Fruit fly (Drosophila melanogaster) whole organism, embryonic: ENCODE data around the gene CG9733.
A peak's percentile ranks its signal among the peaks of the same experiment; 100 is the strongest.

Source experiments
- Abd-B ChIP-seq: fragments of 200-800 bp; sonication (Bioruptor generic); optimal IDR thresholded peaks from 2 replicates; lab custom pipeline; 2018; ENCODE audit warnings: missing biosample characterization, mild to moderate bottlenecking, missing genetic modification characterization, moderate library complexity
- Atf6 ChIP-seq: fragments of 200-800 bp; sonication (Bioruptor generic); IDR thresholded peaks from 2 replicates; pipeline ENCODE4 v1.3.6; 2022; ENCODE audit warnings: missing biosample characterization, missing genetic modification characterization
- CG10209 ChIP-seq: fragments of 200-800 bp; sonication (Bioruptor generic); optimal IDR thresholded peaks from 3 replicates; lab custom pipeline; 2017; ENCODE audit warnings: missing biosample characterization, mild to moderate bottlenecking, missing genetic modification characterization, missing genetic modification reagents
- CG11093 ChIP-seq: fragments of 200-800 bp; sonication (Bioruptor generic); IDR thresholded peaks from 3 replicates; pipeline ENCODE4 v1.3.6; 2022; ENCODE audit warnings: missing biosample characterization, missing genetic modification characterization
- CG11504 ChIP-seq: fragments of 200-800 bp; sonication (Bioruptor generic); optimal IDR thresholded peaks from 3 replicates; lab custom pipeline; 2019; ENCODE audit warnings: missing biosample characterization, mild to moderate bottlenecking, missing genetic modification characterization, moderate library complexity
- CG12942 ChIP-seq: fragments of 200-800 bp; sonication (Bioruptor generic); optimal IDR thresholded peaks from 3 replicates; lab custom pipeline; 2016; ENCODE audit warnings: missing biosample characterization, missing genetic modification characterization
- CG13287 ChIP-seq: fragments of 200-800 bp; sonication (Bioruptor generic); IDR thresholded peaks from 2 replicates; pipeline ENCODE4 v1.3.6; 2022; ENCODE audit warnings: missing biosample characterization, missing genetic modification characterization; ENCODE audit not compliant: partially characterized antibody
- CG13624 ChIP-seq: fragments of 200-800 bp; sonication (Bioruptor generic); optimal IDR thresholded peaks from 2 replicates; lab custom pipeline; 2016; ENCODE audit warnings: missing biosample characterization, missing genetic modification characterization
- CG13775 ChIP-seq: fragments of 200-800 bp; sonication (Bioruptor generic); optimal IDR thresholded peaks from 3 replicates; lab custom pipeline; 2017; ENCODE audit warnings: missing biosample characterization, mild to moderate bottlenecking, missing genetic modification characterization
- CG14050 ChIP-seq: fragments of 200-800 bp; sonication (Bioruptor generic); IDR thresholded peaks from 3 replicates; pipeline ENCODE4 v1.3.6; 2022; ENCODE audit warnings: missing biosample characterization, missing genetic modification characterization
- CG17912 ChIP-seq: fragments of 200-800 bp; sonication (Bioruptor generic); optimal IDR thresholded peaks from 2 replicates; lab custom pipeline; 2018; ENCODE audit warnings: missing biosample characterization, mild to moderate bottlenecking, missing genetic modification characterization
- CG18619 ChIP-seq: fragments of 200-800 bp; sonication (Bioruptor generic); optimal IDR thresholded peaks from 3 replicates; lab custom pipeline; 2017; ENCODE audit warnings: missing biosample characterization, mild to moderate bottlenecking, missing genetic modification characterization
- CG34376 ChIP-seq: fragments of 200-800 bp; sonication (Bioruptor generic); optimal IDR thresholded peaks from 2 replicates; lab custom pipeline; 2018; ENCODE audit warnings: missing biosample characterization, mild to moderate bottlenecking, missing genetic modification characterization
- CG3838 ChIP-seq: fragments of 200-800 bp; sonication (Bioruptor generic); optimal IDR thresholded peaks from 3 replicates; lab custom pipeline; 2016; ENCODE audit warnings: missing biosample characterization, missing genetic modification characterization
- CG5180 ChIP-seq: fragments of 200-800 bp; sonication (Bioruptor generic); optimal IDR thresholded peaks from 3 replicates; lab custom pipeline; 2017; ENCODE audit warnings: missing biosample characterization, missing genetic modification characterization, mild to moderate bottlenecking, moderate library complexity, missing genetic modification reagents
- CG5953 ChIP-seq: fragments of 200-800 bp; sonication (Bioruptor generic); IDR thresholded peaks from 2 replicates; pipeline ENCODE4 v1.3.6; 2022; ENCODE audit warnings: missing biosample characterization, missing genetic modification characterization
- CG9609 ChIP-seq: fragments of 200-800 bp; sonication (Bioruptor generic); optimal IDR thresholded peaks from 3 replicates; lab custom pipeline; 2016; ENCODE audit warnings: missing biosample characterization, missing genetic modification characterization
- CoRest ChIP-seq: fragments of 200-800 bp; sonication (Bioruptor generic); optimal IDR thresholded peaks from 3 replicates; lab custom pipeline; 2018; ENCODE audit warnings: missing biosample characterization, mild to moderate bottlenecking, missing genetic modification characterization, moderate library complexity
- Dbx ChIP-seq: fragments of 200-800 bp; sonication (Bioruptor generic); IDR thresholded peaks from 3 replicates; pipeline ENCODE4 v1.3.6; 2022; ENCODE audit warnings: missing biosample characterization, missing genetic modification characterization
- E2f1 ChIP-seq: fragments of 200-800 bp; sonication (Bioruptor generic); IDR thresholded peaks from 2 replicates; pipeline ENCODE4 v1.3.6; 2022; ENCODE audit warnings: missing biosample characterization, missing genetic modification characterization
- E2f2 ChIP-seq: fragments of 200-800 bp; sonication (Bioruptor generic); IDR thresholded peaks from 2 replicates; pipeline ENCODE4 v1.3.6; 2022; ENCODE audit warnings: missing biosample characterization, missing genetic modification characterization
- GATAe ChIP-seq: fragments of 200-800 bp; sonication (Bioruptor generic); conservative IDR thresholded peaks from 2 replicates; pipeline ENCODE4 v1.3.6; 2022; ENCODE audit warnings: missing biosample characterization, missing genetic modification characterization
- HLH3B ChIP-seq: fragments of 200-800 bp; sonication (Bioruptor generic); IDR thresholded peaks from 2 replicates; pipeline ENCODE4 v1.3.6; 2022; ENCODE audit warnings: missing biosample characterization, missing genetic modification characterization
- HLH4C ChIP-seq: fragments of 200-800 bp; sonication (Bioruptor generic); IDR thresholded peaks from 3 replicates; pipeline ENCODE4 v1.3.6; 2022; ENCODE audit warnings: missing biosample characterization, missing genetic modification characterization; ENCODE audit not compliant: partially characterized antibody
- Hand ChIP-seq: fragments of 200-800 bp; sonication (Bioruptor generic); optimal IDR thresholded peaks from 2 replicates; lab custom pipeline; 2017; ENCODE audit warnings: mild to moderate bottlenecking, missing biosample characterization, missing genetic modification reagents, missing genetic modification characterization
- HmgZ ChIP-seq: fragments of 200-800 bp; sonication (Bioruptor generic); optimal IDR thresholded peaks from 2 replicates; lab custom pipeline; 2018; ENCODE audit warnings: missing biosample characterization, mild to moderate bottlenecking, missing genetic modification characterization
- Lpt ChIP-seq: fragments of >200 bp; optimal IDR thresholded peaks from 2 replicates; lab custom pipeline; 2018; ENCODE audit warnings: missing biosample characterization, missing genetic modification characterization
- MTF-1 ChIP-seq: fragments of 200-800 bp; sonication (Bioruptor generic); optimal IDR thresholded peaks from 2 replicates; lab custom pipeline; 2018; ENCODE audit warnings: missing biosample characterization, mild to moderate bottlenecking, missing genetic modification characterization, borderline replicate concordance
- Oaz ChIP-seq: fragments of 200-800 bp; sonication (Bioruptor generic); IDR thresholded peaks from 2 replicates; pipeline ENCODE4 v1.3.6; 2022; ENCODE audit warnings: missing biosample characterization, missing genetic modification characterization
- Pdp1 ChIP-seq, 2 experiments: fragments of 200-800 bp; sonication (Bioruptor generic); optimal IDR thresholded peaks; 3 replicates each; lab custom pipeline; 2016; ENCODE audit warnings: missing biosample characterization in 2 of 2, missing genetic modification characterization in 2 of 2, mild to moderate bottlenecking in 1 of 2, moderate library complexity in 1 of 2
- Trl ChIP-seq, 3 experiments: fragments of >200 bp in 2 of 3; fragments of 200-800 bp in 1 of 3; sonication (Bioruptor generic) in 1 of 3; optimal IDR thresholded peaks; 2 replicates in 1 of 3; 3 replicates in 2 of 3; lab custom pipeline; 2016 to 2017; ENCODE audit warnings: missing biosample characterization in 1 of 3, missing genetic modification characterization in 1 of 3
- Xrp1 ChIP-seq: fragments of 200-800 bp; sonication (Bioruptor generic); IDR thresholded peaks from 2 replicates; pipeline ENCODE4 v1.3.6; 2022; ENCODE audit warnings: missing biosample characterization, missing genetic modification characterization
- chinmo ChIP-seq: fragments of 200-800 bp; sonication (Bioruptor generic); IDR thresholded peaks from 4 replicates; pipeline ENCODE4 v1.3.6; 2022; ENCODE audit warnings: missing biosample characterization, missing genetic modification characterization; ENCODE audit not compliant: partially characterized antibody
- ci ChIP-seq: fragments of 200-800 bp; sonication (Bioruptor generic); IDR thresholded peaks from 3 replicates; pipeline ENCODE4 v1.3.6; 2022; ENCODE audit warnings: missing biosample characterization, missing genetic modification characterization
- exex ChIP-seq: fragments of 200-800 bp; sonication (Bioruptor generic); optimal IDR thresholded peaks from 4 replicates; lab custom pipeline; 2018; ENCODE audit warnings: missing biosample characterization, mild to moderate bottlenecking, missing genetic modification characterization, moderate library complexity
- grn ChIP-seq: fragments of 200-800 bp; sonication (Bioruptor generic); optimal IDR thresholded peaks from 3 replicates; lab custom pipeline; 2017; ENCODE audit warnings: missing biosample characterization, missing genetic modification characterization
- gt ChIP-seq: fragments of 200-800 bp; sonication (Bioruptor generic); IDR thresholded peaks from 2 replicates; pipeline ENCODE4 v1.3.6; 2022; ENCODE audit warnings: missing biosample characterization, missing genetic modification characterization
- hth ChIP-seq: fragments of >200 bp; optimal IDR thresholded peaks from 2 replicates; lab custom pipeline; 2017; ENCODE audit warnings: inconsistent platforms
- jing ChIP-seq: fragments of 200-800 bp; sonication (Bioruptor generic); optimal IDR thresholded peaks from 2 replicates; lab custom pipeline; 2018; ENCODE audit warnings: missing biosample characterization, mild to moderate bottlenecking, missing genetic modification characterization
- lola ChIP-seq, 3 experiments: fragments of >200 bp in 2 of 3; fragments of 200-800 bp in 1 of 3; sonication (Bioruptor generic) in 1 of 3; optimal IDR thresholded peaks; 2 replicates each; lab custom pipeline; 2017 to 2019; ENCODE audit warnings: missing biosample characterization in 3 of 3, missing genetic modification characterization in 3 of 3, mild to moderate bottlenecking in 1 of 3, moderate library complexity in 1 of 3
- pan ChIP-seq, 4 experiments: fragments of >200 bp in 3 of 4; fragments of 200-800 bp in 1 of 4; sonication (Bioruptor generic) in 1 of 4; optimal IDR thresholded peaks in 3 of 4; IDR thresholded peaks in 1 of 4; 2 replicates each; pipeline versions ENCODE4 v1.3.6 to Lab custom; 2017 to 2022; ENCODE audit warnings: missing biosample characterization in 2 of 4, missing genetic modification characterization in 2 of 4, mixed read lengths in 1 of 4
- pho ChIP-seq: fragments of 200-800 bp; sonication (Bioruptor generic); optimal IDR thresholded peaks from 2 replicates; lab custom pipeline; 2016; ENCODE audit warnings: missing biosample characterization, missing genetic modification characterization
- prd ChIP-seq, 3 experiments: fragments of >200 bp in 2 of 3; fragments of 200-800 bp in 1 of 3; sonication (Bioruptor generic) in 1 of 3; optimal IDR thresholded peaks in 2 of 3; IDR thresholded peaks in 1 of 3; 2 replicates in 2 of 3; 3 replicates in 1 of 3; pipeline versions ENCODE4 v1.3.6 to Lab custom; 2017 to 2022; ENCODE audit warnings: missing biosample characterization in 1 of 3, missing genetic modification characterization in 1 of 3
- pzg ChIP-seq: fragments of 200-800 bp; sonication (Bioruptor generic); optimal IDR thresholded peaks from 3 replicates; lab custom pipeline; 2018; ENCODE audit warnings: missing biosample characterization, mild to moderate bottlenecking, missing genetic modification characterization, moderate library complexity
- sd ChIP-seq: fragments of 200-800 bp; sonication (Bioruptor generic); optimal IDR thresholded peaks from 3 replicates; lab custom pipeline; 2018; ENCODE audit warnings: missing biosample characterization, mild to moderate bottlenecking, missing genetic modification characterization, moderate library complexity
- stc ChIP-seq: fragments of 200-800 bp; sonication (Bioruptor generic); IDR thresholded peaks from 2 replicates; pipeline ENCODE4 v1.3.6; 2022; ENCODE audit warnings: missing biosample characterization, missing genetic modification characterization
- trem ChIP-seq: fragments of 200-800 bp; optimal IDR thresholded peaks from 3 replicates; lab custom pipeline; 2019; ENCODE audit warnings: missing biosample characterization, mild to moderate bottlenecking, missing genetic modification characterization, moderate library complexity

The CG9733 gene

DNA sequence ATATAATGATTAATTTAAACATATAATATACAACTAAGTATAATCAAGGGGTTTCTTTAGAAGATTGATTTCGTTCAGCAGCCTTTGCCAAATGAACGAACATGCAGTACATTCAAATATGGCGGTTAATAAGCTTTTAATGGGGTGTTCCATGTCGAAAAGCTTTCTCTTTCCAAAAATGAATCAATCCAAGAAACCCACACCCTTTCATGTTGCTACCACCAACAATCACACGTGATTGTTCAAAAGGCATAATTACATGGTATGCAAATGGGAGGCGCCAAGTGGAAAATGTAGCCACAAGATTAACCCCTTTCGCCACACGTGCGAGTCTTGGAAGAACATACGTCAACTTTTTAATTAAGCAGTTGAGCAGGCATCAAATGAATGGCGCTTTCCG lies 40.6 kb downstream of the CG9733 start (continued):
- TF ChIP-seq CG10209 (GFP tag; lab: Kevin White, UChicago) (no peak), CG17912 (GFP tag; lab: Kevin White, UChicago) (no peak), MTF-1 (no peak), CG13287 (GFP tag; lab: Robert Waterston, UW) (peak; percentile 5; the same call in 1 of the 2 replicates), stc (GFP tag; lab: Robert Waterston, UW) (no peak; the same call in 1 of the 2 replicates), prd (optimal IDR thresholded peaks at IDR 0.05; lab: Kevin White, UChicago) (no peak), prd (GFP tag; IDR thresholded peaks at IDR 0.05; lab: Robert Waterston, UW) (no peak), chinmo (GFP tag; lab: Robert Waterston, UW) (peak; percentile 29; the same call in 1 of the 4 replicates), CG9609 (GFP tag; lab: Kevin White, UChicago) (no peak), Hand (GFP tag; lab: Kevin White, UChicago) (no peak), pzg (GFP tag; lab: Kevin White, UChicago) (peak; percentile 19), CG14050 (GFP tag; lab: Robert Waterston, UW) (no peak), ci (peak; percentile 18; the same call in 1 of the 3 replicates), trem (tag; lab: Kevin White, UChicago) (no peak), E2f2 (GFP tag; lab: Robert Waterston, UW) (peak; percentile 90), CG18619 (GFP tag; lab: Kevin White, UChicago) (no peak), Dbx (GFP tag; lab: Robert Waterston, UW) (peak; percentile 44; the same call in 1 of the 3 replicates)
- TF ChIP-seq, all 482 proteins: peak for 24

DNA sequence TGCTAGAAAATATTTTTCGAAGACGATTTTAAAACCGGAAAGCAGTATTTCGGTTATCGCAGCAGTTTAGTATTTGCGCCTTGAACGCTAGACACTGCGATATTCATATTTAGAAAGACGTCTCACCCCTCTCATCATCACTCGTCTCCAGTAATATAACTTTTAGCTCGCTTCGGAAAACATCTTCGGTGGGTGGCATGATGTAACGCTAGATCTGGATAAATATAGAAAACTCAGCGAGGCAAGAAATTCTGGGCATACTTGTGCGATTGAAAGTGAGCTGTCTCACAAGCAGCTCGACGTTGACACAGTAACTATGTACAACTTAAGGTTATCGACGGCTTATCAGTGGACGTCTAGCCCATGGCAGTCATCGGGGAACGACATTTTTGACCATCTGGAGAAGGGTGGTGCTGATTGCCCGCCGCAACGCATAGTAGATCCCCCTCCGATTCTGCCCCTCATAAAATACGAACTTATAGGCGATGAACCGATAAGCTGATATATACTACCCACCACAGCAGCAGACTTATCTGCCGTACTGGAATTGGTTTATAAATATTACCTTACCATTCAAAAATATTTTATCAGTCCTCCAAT lies 42.4 kb downstream of the CG9733 start:
- no peak for TF ChIP-seq Xrp1
- TF ChIP-seq CoRest (tag; lab: Kevin White, UChicago), result no peak
- no peak for TF ChIP-seq CG3838 (GFP tag; lab: Kevin White, UChicago)
- TF ChIP-seq Oaz (GFP tag; lab: Robert Waterston, UW), result no peak
- peak; percentile 33 for TF ChIP-seq CG5180
- TF ChIP-seq CG5953 (GFP tag; lab: Robert Waterston, UW), result 0 out of 2 replicates have a peak, but pooled peaks have one; percentile 11
- TF ChIP-seq CG11093 (GFP tag; lab: Robert Waterston, UW), result no peak
- no peak for TF ChIP-seq CG13775 (GFP tag; lab: Kevin White, UChicago)
- peak; percentile 16 for TF ChIP-seq HmgZ
- peak; percentile 94 for TF ChIP-seq grn
- peak; percentile 70 for TF ChIP-seq sd (tag; lab: Kevin White, UChicago)
- no peak for TF ChIP-seq hth (lab: Kevin White, UChicago)
- no peak for TF ChIP-seq CG13624
- no peak for TF ChIP-seq gt (GFP tag; lab: Robert Waterston, UW)
- peak in 1 of 2 experiments; percentile 51 for TF ChIP-seq Trl (optimal IDR thresholded peaks at IDR 0.05; lab: Kevin White, UChicago)
- no peak for TF ChIP-seq Trl (GFP tag; optimal IDR thresholded peaks at IDR 0.05; lab: Kevin White, UChicago)
- TF ChIP-seq CG12942 (GFP tag; lab: Kevin White, UChicago), result no peak
- TF ChIP-seq HLH4C (GFP tag; lab: Robert Waterston, UW), result 0 out of 3 replicates have a peak, but pooled peaks have one; percentile 8
- no peak for TF ChIP-seq E2f1
- no peak for TF ChIP-seq jing (GFP tag; lab: Kevin White, UChicago)
- peak; percentile 35 for TF ChIP-seq exex (tag; lab: Kevin White, UChicago)
- no peak for TF ChIP-seq Abd-B
- no peak for TF ChIP-seq lola (GFP tag; optimal IDR thresholded peaks at IDR 0.05; lab: Kevin White, UChicago)
- TF ChIP-seq CG11504, result no peak
- peak in 1 of 2 experiments; percentile 67 for TF ChIP-seq Pdp1 (GFP tag; optimal IDR thresholded peaks at IDR 0.05; lab: Kevin White, UChicago)
- TF ChIP-seq Atf6 (GFP tag; lab: Robert Waterston, UW), result 0 out of 2 replicates have a peak, but pooled peaks have one; percentile 10
- TF ChIP-seq Lpt, result no peak
- no peak for TF ChIP-seq HLH3B (GFP tag; lab: Robert Waterston, UW)
- TF ChIP-seq CG34376, result peak; percentile 18
- peak; percentile 79 for TF ChIP-seq GATAe (GFP tag; lab: Robert Waterston, UW)
- TF ChIP-seq pho (GFP tag; lab: Kevin White, UChicago), result no peak
- no peak for TF ChIP-seq pan (optimal IDR thresholded peaks at IDR 0.05; lab: Kevin White, UChicago)
- peak in 1 of 2 experiments; percentile 19 for TF ChIP-seq pan (GFP tag; optimal IDR thresholded peaks at IDR 0.05 in 1 of 2, IDR thresholded peaks at IDR 0.05 in 1 of 2)
